Worm (Caenorhabditis elegans) whole organism, dauer: Measurements from ENCODE around the gene srap-1.

ENCODE experiments used
- unc-62 ChIP-seq: sonication (generic microtip); optimal IDR thresholded peaks from 2 replicates; lab custom pipeline; 2017; ENCODE audit warnings: missing biosample characterization, missing genetic modification reagents, missing genetic modification characterization

Gene srap-1

DNA sequence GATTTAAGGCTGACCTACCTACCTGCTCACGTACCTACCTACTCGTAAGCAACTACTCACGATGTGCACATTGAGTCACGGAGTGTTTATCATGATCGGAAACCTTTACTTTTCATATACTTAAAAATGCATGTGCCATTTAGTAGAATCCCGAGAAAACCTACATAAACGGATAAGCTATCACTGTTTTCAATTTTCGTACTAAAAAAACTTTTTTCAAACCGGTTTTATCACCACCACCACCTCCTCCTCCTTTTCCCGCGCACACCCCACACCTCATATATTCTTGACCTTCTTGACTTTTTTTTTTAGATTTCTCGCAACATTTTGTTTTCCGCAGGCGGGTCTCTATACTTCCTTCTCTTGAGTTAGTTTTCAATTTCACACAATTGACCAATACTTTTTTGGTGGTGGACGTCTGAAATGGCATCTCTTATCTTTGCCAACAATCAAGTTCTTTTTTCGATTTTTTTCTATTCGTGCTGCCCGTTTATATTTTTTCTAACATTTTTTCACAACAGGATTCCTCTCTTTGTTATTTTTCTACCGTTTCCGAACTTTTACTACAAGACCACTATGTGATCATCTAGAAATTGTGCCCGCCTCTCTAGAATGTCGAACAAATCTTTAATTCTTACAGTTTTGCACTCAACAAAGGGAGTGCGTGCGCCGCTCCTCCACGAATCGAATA is at the start of gene srap-1:
Gene srap-1 (plus strand): TSS at position 641 of the 691 bp plus-strand sequence.
- TF ChIP-seq unc-62 (GFP tag; lab: Kevin White, UChicago), result no peak

DNA sequence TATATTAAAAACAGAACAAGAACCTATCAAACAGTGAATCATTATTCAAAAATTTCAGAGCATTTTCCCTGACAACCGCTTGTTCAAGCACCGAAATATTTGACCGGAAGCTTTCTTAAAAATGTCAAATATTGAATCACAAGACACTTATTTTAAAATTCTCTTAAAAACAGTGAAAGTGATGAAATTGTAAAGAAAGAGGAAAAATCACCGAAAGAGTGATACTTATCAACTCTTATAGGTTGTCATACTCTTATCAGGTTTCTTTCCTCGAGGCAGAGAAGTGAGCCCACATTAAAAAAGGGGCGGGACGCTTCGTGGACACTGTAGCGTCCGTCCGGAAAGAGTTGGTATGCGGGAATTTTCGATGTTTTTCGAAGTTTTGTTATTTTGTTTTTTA is 49.2 kb upstream of the srap-1 start:
- no peak for TF ChIP-seq unc-62 (GFP tag; lab: Kevin White, UChicago)

DNA sequence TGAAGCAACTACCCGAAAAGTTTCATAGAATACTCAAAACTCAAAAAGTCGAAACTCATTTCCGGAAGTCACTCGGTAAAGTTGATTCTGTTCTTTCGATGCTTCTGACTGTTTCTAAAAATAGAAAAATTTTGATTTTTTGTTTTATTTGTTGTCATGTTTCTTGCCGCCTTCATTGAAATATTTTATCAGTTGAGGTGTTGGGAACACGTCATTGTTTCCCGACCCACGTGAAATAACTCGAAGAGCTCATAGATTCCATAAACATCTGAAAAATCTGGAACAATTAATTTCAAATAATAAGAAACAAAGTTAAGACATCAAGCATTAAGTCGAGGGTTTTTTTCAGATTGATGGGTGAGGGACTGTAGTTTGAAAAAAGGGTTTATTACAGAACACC is 48.1 kb upstream of the srap-1 start:
- TF ChIP-seq unc-62 (GFP tag; lab: Kevin White, UChicago), result no peak

DNA sequence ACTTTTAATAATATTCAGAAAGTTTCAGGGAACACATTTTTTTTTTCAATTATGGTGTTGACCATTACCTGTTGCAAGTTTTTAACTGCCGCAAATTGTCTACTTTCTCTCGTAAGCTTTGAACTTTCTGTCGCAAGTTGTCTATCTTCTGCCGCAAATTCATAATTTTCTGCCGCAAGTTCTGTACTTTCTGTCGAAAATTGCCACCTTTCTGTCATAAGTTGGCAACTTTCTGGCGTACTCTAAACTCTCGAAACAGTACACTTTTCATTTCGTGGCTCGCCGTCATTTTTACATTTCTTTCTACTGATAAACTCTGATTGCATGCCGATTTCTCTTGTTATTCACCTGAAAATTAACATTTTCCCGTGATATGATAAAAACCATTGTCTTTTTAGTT is 47.6 kb upstream of the srap-1 start:
- TF ChIP-seq unc-62 (GFP tag; lab: Kevin White, UChicago), result no peak

DNA sequence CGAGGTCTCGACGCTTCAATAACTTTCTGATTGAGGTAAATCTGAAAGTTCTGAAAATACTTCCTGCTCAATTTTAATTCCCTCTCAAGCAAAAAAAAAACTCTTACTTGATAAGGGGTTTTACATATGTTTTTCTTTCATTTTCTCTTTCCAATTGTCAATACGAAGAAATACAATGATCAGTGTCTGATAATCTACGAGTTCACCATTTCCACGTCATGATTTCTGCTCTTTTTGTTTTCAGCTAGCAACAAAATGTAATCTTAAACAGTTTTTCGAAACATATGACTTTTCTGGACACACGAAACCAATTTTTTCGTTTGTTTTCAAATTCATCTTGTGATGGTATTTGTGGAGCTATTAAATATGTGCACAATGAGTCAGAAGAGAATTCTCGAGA is 46.9 kb upstream of the srap-1 start:
- TF ChIP-seq unc-62 (GFP tag; lab: Kevin White, UChicago), result no peak

DNA sequence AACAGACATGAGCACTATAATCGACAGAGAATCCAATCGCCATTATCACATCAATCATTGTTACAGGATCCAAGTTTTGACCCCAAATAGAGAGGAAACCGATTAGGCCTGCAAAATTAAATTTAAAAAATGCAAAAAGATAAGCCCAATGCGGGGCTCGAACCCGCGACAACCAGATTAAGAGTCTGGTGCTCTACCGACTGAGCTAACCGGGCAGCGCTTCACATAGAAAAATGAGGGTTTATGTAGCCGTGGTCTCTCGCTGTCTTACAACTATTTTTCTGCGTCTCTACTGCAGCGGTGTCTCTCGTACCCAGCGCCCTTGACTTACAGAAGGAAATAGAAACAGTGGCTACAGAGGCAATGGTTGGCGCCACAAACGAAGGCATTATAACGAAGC is 45.4 kb upstream of the srap-1 start:
- no peak for TF ChIP-seq unc-62 (GFP tag; lab: Kevin White, UChicago)

DNA sequence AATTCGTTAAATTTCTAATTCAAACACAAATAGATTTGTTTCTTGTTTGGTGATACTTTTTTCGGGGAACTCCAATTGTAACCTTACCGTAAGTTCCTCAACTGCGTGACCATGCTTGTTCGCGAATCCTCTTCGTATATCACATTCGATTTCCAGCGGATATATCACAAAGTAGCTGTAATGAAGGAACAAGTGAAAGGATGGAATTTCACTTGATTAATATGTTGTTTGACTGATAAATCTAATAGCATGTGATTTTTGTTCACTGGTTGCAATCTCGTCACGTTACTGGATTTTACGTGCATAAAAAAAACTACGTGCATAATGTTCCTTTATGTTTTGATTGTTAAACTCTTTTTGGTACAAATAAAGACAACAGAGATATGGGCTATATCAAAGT is 41.3 kb upstream of the srap-1 start:
- TF ChIP-seq unc-62 (GFP tag; lab: Kevin White, UChicago), result no peak

DNA sequence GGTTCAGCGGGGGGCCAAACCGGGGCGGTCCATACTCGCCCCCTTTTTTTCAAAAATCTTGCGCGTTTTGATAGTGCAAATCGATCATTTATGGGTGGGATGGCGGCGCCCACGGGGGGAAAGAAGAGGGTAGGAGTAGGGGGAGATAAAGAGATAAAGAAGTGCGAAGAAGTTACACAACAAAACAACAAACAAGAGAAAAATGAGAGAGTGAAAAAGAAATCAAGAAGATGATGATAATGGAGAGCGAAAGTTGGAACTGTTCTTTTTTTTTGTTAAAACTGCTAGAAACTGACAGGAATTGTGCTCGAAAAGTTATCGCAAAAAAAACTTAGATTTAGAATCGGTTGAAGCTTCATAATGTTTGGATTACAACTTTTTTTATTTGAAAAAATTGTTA is 40.6 kb upstream of the srap-1 start, which contains the start of gene ptr-13:
Gene ptr-13 (minus strand): TSS at position 92 of the 400 bp plus-strand sequence.
- no peak for TF ChIP-seq unc-62 (GFP tag; lab: Kevin White, UChicago)

DNA sequence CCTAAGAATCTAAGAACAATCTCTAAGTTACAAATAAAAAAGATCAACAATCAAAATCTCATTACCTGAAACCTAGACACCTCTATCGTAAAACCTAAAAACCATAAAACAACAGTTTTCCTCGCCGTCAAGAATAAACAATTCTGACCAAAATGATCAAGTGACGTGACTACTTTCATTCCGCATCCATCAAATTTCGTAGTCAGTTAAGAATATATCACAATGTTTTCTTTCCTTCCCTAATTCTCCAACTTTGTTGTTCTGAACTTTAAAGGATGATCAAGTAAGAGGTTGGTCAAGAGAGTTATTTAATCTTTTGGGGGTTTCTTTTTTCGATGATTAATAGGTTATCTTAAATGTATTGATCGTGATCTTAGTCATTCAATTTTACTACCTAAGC is 39.7 kb upstream of the srap-1 start:
- TF ChIP-seq unc-62 (GFP tag; lab: Kevin White, UChicago), result no peak

DNA sequence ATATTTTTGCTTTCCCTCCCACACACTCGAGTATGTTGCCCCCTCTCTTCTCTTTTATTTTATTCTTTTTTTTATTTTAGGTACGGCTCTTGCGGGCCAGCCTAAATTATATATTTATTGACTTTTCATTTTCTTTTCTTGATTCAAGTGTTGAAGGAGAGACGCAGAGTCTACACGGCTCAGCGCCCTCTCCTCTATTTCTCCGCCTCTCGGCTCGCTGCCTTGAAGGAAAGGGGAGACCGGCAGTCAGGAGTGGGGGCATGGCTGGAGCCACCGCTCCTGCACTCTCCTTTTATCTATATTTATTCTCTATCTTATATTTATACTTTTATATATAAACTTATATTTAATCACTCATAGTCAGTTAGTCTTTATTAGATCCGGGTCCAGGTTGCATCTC is 36.6 kb upstream of the srap-1 start:
- TF ChIP-seq unc-62 (GFP tag; lab: Kevin White, UChicago), result no peak

DNA sequence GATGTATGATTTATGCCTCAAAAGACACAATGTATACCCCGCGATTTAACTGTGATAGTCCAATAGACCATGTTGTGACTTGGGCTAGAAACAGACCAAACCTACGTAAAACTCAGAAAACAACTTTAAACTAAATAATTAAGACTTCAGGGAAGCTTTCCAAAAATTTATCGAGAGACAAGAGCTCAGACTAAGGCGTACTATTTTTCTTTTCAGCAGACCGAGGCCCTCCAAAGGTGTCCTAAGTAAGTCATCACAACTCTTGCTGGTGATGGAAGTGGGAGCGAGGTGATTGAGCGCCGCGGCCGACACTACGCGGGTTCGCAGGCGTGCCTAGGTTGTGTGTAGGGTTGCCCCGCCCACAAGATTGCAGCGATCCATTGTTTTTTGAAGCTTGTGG is 36.0 kb upstream of the srap-1 start:
- no peak for TF ChIP-seq unc-62 (GFP tag; lab: Kevin White, UChicago)

DNA sequence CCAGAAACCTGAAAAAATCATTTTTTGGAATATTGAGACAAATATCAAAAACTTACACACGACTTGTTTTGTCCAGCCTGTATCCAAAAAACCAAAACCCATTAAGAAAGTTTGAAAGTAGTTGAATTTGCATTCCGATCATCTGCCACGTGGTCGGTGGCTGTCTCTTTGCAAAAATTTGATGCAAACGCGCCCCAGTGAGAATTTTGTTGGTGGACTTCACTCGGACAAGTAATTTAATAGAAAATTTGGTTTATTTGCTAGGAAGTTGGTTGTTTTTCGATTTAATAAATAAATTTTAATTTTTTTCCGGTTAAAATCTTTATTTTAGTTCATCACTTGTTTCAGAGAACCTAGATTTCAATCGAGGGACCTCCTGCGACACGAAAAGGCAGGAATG is 27.7 kb upstream of the srap-1 start:
- TF ChIP-seq unc-62 (GFP tag; lab: Kevin White, UChicago), result no peak

DNA sequence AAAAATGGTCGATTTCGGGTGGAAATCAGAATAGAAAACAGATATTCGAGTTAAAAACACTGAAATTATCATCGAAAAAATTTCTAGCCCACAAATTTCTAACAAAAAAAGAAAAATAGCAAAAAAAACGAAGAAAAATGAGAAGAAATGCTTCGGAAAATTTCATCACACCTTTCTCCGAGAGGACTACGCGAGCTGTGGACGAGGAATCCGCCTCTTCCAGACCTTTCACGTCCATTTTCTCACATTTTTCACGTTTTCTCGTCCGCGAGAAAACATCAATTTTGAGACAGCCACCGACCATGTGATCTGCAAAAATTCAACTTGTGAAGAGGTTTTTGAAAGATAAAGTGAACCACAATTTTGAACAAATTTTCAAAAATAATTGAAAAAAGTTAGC is 26.6 kb upstream of the srap-1 start:
- TF ChIP-seq unc-62 (GFP tag; lab: Kevin White, UChicago), result no peak

DNA sequence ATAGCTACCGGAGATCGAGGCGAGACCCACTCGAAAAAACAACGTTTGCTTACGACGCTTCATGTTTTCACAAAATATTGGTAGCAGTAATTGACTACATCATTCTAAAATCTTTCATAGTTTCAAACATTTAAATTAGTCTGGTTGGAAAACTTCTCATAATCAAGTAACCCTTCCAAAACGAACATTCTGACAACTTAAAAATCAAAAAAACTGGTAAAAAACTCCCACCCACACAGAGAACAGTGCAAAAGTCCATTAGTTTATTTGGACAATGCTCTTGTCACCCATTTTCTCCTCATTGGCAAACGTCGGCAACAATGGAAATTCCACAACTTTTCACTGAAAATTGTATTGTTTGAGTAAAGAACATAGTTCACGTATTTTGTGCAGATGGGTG is 25.6 kb upstream of the srap-1 start, which contains the start of gene F37H8.6:
Gene F37H8.6 (minus strand): TSS at position 101 of the 400 bp plus-strand sequence.
- TF ChIP-seq unc-62 (GFP tag; lab: Kevin White, UChicago), result no peak

DNA sequence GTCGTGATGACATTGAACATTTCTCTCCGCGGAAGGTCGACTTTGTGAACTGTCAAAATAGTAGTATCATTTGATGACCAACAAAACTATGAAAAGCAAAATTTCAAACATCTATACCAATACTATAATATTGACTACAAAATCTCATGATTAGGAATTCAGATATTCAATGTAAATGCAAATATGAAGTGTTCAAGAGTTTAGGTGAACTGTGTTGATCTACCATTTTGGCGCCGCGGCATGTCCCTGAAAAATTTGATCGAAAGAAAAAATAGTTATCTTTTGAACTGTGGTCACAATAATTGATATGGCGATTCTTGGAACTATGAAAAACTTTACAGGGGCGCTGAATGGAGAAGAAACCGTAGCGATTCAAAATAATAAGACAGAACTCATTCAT is 24.3 kb upstream of the srap-1 start:
- no peak for TF ChIP-seq unc-62 (GFP tag; lab: Kevin White, UChicago)

DNA sequence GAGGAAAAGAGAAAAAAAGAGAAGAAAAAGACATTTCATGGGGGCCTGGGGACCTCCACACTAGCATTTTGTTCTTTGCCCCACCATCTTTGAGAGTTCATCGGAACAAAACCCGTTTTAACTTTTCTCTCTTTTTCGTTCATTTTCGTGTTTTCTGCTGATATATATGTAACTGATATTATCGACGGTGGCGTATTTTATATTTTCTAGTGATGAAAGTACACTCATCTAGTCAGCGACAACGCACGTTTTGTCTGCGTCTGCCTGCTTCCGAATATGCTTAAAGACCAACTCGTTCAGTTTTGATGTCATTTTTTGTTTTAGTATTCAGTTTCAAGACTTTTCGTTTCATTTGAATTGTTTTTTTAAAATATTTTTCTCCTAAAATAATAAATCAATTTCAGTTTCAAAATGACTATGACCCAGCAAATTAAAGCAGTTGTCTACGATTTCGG is 21.7 kb upstream of the srap-1 start, which contains the start of gene bigr-1:
Gene bigr-1 (plus strand): TSS at position 405 of the 455 bp plus-strand sequence.
- no peak for TF ChIP-seq unc-62 (GFP tag; lab: Kevin White, UChicago)

DNA sequence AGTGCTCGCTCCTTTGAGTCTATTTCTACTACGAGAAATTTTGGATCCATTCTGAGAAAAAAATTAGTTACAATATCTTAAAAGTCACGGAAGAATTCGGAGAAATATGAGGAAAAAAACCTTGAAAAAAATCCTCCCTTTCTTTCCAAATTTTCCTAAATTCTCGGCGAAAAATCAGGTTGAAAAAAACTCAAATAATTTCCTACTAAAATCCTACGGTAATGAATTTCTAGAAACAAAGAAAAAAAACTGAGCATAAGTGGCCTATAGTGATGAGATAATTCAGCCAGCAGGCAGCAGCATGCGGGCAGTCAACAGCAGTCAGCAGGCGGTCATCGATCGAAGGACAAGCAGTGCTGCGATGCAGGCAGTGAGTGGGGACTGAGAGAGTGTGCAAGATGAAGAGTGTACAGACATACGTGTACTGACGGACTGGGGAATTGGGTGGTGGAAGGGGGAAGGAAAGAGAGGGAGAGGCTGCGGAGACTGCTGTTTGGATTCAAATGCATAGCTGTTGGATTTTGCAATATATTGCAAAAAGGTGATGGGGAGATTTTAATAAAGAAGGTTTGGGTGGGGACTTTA is 18.2 kb upstream of the srap-1 start, which contains the start of gene lir-3:
Gene lir-3 (minus strand): TSS at position 51 of the 585 bp plus-strand sequence.
- no peak for TF ChIP-seq unc-62 (GFP tag; lab: Kevin White, UChicago)
